Worm (Caenorhabditis elegans) whole organism, L3 larva: ENCODE measurements around the gene cah-4.

ENCODE experiments used
- aly-2 ChIP-seq: fragments of 150-350 bp; optimal IDR thresholded peaks from 2 replicates; lab custom pipeline; 2014; ENCODE audit warnings: missing biosample characterization, missing genetic modification characterization
- ceh-16 ChIP-seq: sonication (generic microtip); optimal IDR thresholded peaks from 2 replicates; lab custom pipeline; 2017; ENCODE audit warnings: missing biosample characterization, missing genetic modification characterization
- elt-2 ChIP-seq: sonication (generic microtip); optimal IDR thresholded peaks from 2 replicates; lab custom pipeline; 2016; ENCODE audit warnings: missing genetic modification reagents, mild to moderate bottlenecking, missing genetic modification characterization, missing compliant biosample characterization
- eor-1 ChIP-seq, 2 experiments: fragments of 150-350 bp; optimal IDR thresholded peaks; 2 replicates each; lab custom pipeline; 2014 to 2018; ENCODE audit warnings: missing biosample characterization in 2 of 2, missing genetic modification characterization in 2 of 2
- fos-1 ChIP-seq: fragments of 150-350 bp; optimal IDR thresholded peaks from 2 replicates; lab custom pipeline; 2014; ENCODE audit warnings: missing biosample characterization, missing genetic modification characterization
- nhr-12 ChIP-seq: fragments of 150-350 bp; optimal IDR thresholded peaks from 2 replicates; lab custom pipeline; 2014; ENCODE audit warnings: missing biosample characterization, missing genetic modification characterization
- nhr-28 ChIP-seq: fragments of 150-350 bp; optimal IDR thresholded peaks from 2 replicates; lab custom pipeline; 2014; ENCODE audit warnings: missing biosample characterization, missing genetic modification characterization
- nhr-77 ChIP-seq: fragments of 150-350 bp; optimal IDR thresholded peaks from 2 replicates; lab custom pipeline; 2014; ENCODE audit warnings: missing biosample characterization, missing genetic modification characterization
- unc-62 ChIP-seq: fragments of 150-350 bp; sonication (generic microtip); optimal IDR thresholded peaks from 4 replicates; lab custom pipeline; 2014; ENCODE audit warnings: missing biosample characterization, missing genetic modification reagents, missing genetic modification characterization
- zag-1 ChIP-seq: fragments of 150-350 bp; optimal IDR thresholded peaks from 2 replicates; lab custom pipeline; 2014; ENCODE audit warnings: missing biosample characterization, missing genetic modification characterization
- ztf-11 ChIP-seq: fragments of 150-350 bp; optimal IDR thresholded peaks from 2 replicates; lab custom pipeline; 2014; ENCODE audit warnings: missing biosample characterization, missing genetic modification characterization
- ztf-4 ChIP-seq: fragments of 150-350 bp; optimal IDR thresholded peaks from 2 replicates; lab custom pipeline; 2014; ENCODE audit warnings: missing biosample characterization, missing genetic modification characterization

ce11 chrX:13502282-13502681, 40.1 kb upstream of the cah-4 start:
- no peak for TF ChIP-seq fos-1
- TF ChIP-seq nhr-12 (tag; lab: Kevin White, UChicago): no peak
- no peak for TF ChIP-seq nhr-28 (tag; lab: Kevin White, UChicago)
- TF ChIP-seq nhr-77 (tag; lab: Kevin White, UChicago): no peak
- TF ChIP-seq ztf-4 (tag; lab: Kevin White, UChicago): no peak
- TF ChIP-seq zag-1 (tag; lab: Kevin White, UChicago): no peak
- TF ChIP-seq ztf-11 (tag; lab: Kevin White, UChicago): no peak
- TF ChIP-seq aly-2 (tag; lab: Kevin White, UChicago): no peak
- no peak for TF ChIP-seq unc-62
- no peak for TF ChIP-seq elt-2 (tag; lab: Kevin White, UChicago)
- no peak for TF ChIP-seq ceh-16
- no peak for TF ChIP-seq eor-1 (tag; optimal IDR thresholded peaks at IDR 0.05; lab: Kevin White, UChicago)
